Worm (Caenorhabditis elegans) whole organism, L4 larva: ENCODE measurements around the gene F53F1.3.

ENCODE experiments used
- D1046.2 ChIP-seq: fragments of 200-800 bp; sonication (Bioruptor generic); IDR thresholded peaks from 2 replicates; pipeline ENCODE4 v1.3.6; 2022; ENCODE audit warnings: missing genetic modification characterization, missing compliant biosample characterization
- R02D3.7 ChIP-seq: fragments of 150-350 bp; sonication (generic microtip); optimal IDR thresholded peaks from 3 replicates; lab custom pipeline; 2014; ENCODE audit warnings: missing biosample characterization, missing genetic modification characterization
- T26A8.4 ChIP-seq: fragments of 200-800 bp; sonication (Bioruptor generic); IDR thresholded peaks from 2 replicates; pipeline ENCODE4 v1.3.6; 2022; ENCODE audit warnings: missing genetic modification characterization, missing compliant biosample characterization
- Y5F2A.4 ChIP-seq: fragments of 200-800 bp; sonication (Bioruptor generic); optimal IDR thresholded peaks from 2 replicates; lab custom pipeline; 2018; ENCODE audit warnings: mild to moderate bottlenecking, missing genetic modification characterization, missing compliant biosample characterization
- aly-2 ChIP-seq: sonication (generic microtip); optimal IDR thresholded peaks from 2 replicates; lab custom pipeline; 2018; ENCODE audit warnings: missing biosample characterization, missing genetic modification characterization
- arid-1 ChIP-seq: fragments of 200-800 bp; sonication (Bioruptor generic); conservative IDR thresholded peaks from 2 replicates; pipeline ENCODE4 v1.3.6; 2022; ENCODE audit warnings: missing genetic modification reagents, missing genetic modification characterization, missing compliant biosample characterization
- ceh-20 ChIP-seq: fragments of 200-800 bp; sonication (Bioruptor generic); IDR thresholded peaks from 2 replicates; pipeline ENCODE4 v1.3.6; 2022; ENCODE audit warnings: missing genetic modification reagents, missing genetic modification characterization, missing compliant biosample characterization
- ctbp-1 ChIP-seq: fragments of 200-800 bp; sonication (Bioruptor generic); IDR thresholded peaks from 2 replicates; pipeline ENCODE4 v1.3.6; 2022; ENCODE audit warnings: missing genetic modification reagents, missing genetic modification characterization, missing compliant biosample characterization
- egl-27 ChIP-seq: sonication (generic microtip); optimal IDR thresholded peaks from 3 replicates; lab custom pipeline; 2017; ENCODE audit warnings: missing biosample characterization, missing genetic modification reagents, missing genetic modification characterization
- egl-43 ChIP-seq: fragments of 200-800 bp; sonication (Bioruptor generic); IDR thresholded peaks from 2 replicates; pipeline ENCODE4 v1.3.6; 2022; ENCODE audit warnings: missing genetic modification reagents, missing genetic modification characterization, missing compliant biosample characterization
- fkh-10 ChIP-seq: fragments of 150-350 bp; optimal IDR thresholded peaks from 2 replicates; lab custom pipeline; 2014; ENCODE audit warnings: missing biosample characterization, missing genetic modification reagents, missing genetic modification characterization
- gei-8 ChIP-seq: fragments of 200-800 bp; sonication (Bioruptor generic); optimal IDR thresholded peaks from 2 replicates; lab custom pipeline; 2018; ENCODE audit warnings: mild to moderate bottlenecking, missing genetic modification characterization, missing compliant biosample characterization
- hlh-11 ChIP-seq: fragments of 200-800 bp; sonication (Bioruptor generic); optimal IDR thresholded peaks from 2 replicates; lab custom pipeline; 2018; ENCODE audit warnings: mild to moderate bottlenecking, missing genetic modification characterization, missing compliant biosample characterization
- hlh-30 ChIP-seq: sonication (generic microtip); optimal IDR thresholded peaks from 2 replicates; lab custom pipeline; 2017; ENCODE audit warnings: antibody characterized with exemption, mild to moderate bottlenecking, missing genetic modification characterization, missing compliant biosample characterization; ENCODE audit not compliant: insufficient read depth
- hmg-1.1 ChIP-seq: fragments of 200-800 bp; sonication (Bioruptor generic); IDR thresholded peaks from 2 replicates; pipeline ENCODE4 v1.3.6; 2022; ENCODE audit warnings: missing genetic modification reagents, missing genetic modification characterization, missing compliant biosample characterization
- lin-1 ChIP-seq: fragments of 200-800 bp; sonication (Bioruptor generic); IDR thresholded peaks from 2 replicates; pipeline ENCODE4 v1.3.6; 2022; ENCODE audit warnings: missing genetic modification reagents, missing genetic modification characterization, missing compliant biosample characterization
- lin-38 ChIP-seq: fragments of 200-800 bp; sonication (Bioruptor generic); IDR thresholded peaks from 2 replicates; pipeline ENCODE4 v1.3.6; 2022; ENCODE audit warnings: missing genetic modification reagents, missing genetic modification characterization, missing compliant biosample characterization
- madf-5 ChIP-seq, 2 experiments: fragments of 200-800 bp; sonication (Bioruptor generic); IDR thresholded peaks; 2 replicates each; pipeline ENCODE4 v1.3.6; 2022; ENCODE audit warnings: missing compliant biosample characterization in 2 of 2, missing genetic modification characterization in 2 of 2
- mep-1 ChIP-seq: fragments of 150-350 bp; sonication (generic microtip); optimal IDR thresholded peaks from 3 replicates; lab custom pipeline; 2014; ENCODE audit warnings: missing biosample characterization, missing genetic modification characterization
- mes-2 ChIP-seq: sonication (generic microtip); optimal IDR thresholded peaks from 2 replicates; lab custom pipeline; 2016; ENCODE audit warnings: missing genotype, mild to moderate bottlenecking, missing genetic modification characterization, missing compliant biosample characterization; ENCODE audit not compliant: poor library complexity, severe bottlenecking
- nhr-102 ChIP-seq: sonication (generic microtip); optimal IDR thresholded peaks from 2 replicates; lab custom pipeline; 2016; ENCODE audit warnings: mild to moderate bottlenecking, missing genetic modification characterization, moderate library complexity, missing compliant biosample characterization
- nhr-11 ChIP-seq: fragments of 150-350 bp; optimal IDR thresholded peaks from 2 replicates; lab custom pipeline; 2014; ENCODE audit warnings: missing biosample characterization, missing genetic modification characterization
- nhr-111 ChIP-seq: fragments of 200-800 bp; sonication (Bioruptor generic); optimal IDR thresholded peaks from 2 replicates; lab custom pipeline; 2018; ENCODE audit warnings: mild to moderate bottlenecking, missing genetic modification characterization, missing compliant biosample characterization
- nhr-28 ChIP-seq: fragments of 150-350 bp; optimal IDR thresholded peaks from 2 replicates; lab custom pipeline; 2014; ENCODE audit warnings: missing biosample characterization, missing genetic modification characterization
- nhr-48 ChIP-seq: sonication (generic microtip); optimal IDR thresholded peaks from 2 replicates; lab custom pipeline; 2016; ENCODE audit warnings: mild to moderate bottlenecking, missing genetic modification characterization, missing compliant biosample characterization
- nhr-6 ChIP-seq: fragments of 150-350 bp; optimal IDR thresholded peaks from 2 replicates; lab custom pipeline; 2014; ENCODE audit warnings: missing biosample characterization, missing genetic modification characterization
- php-3 ChIP-seq: fragments of 200-800 bp; sonication (Bioruptor generic); IDR thresholded peaks from 2 replicates; pipeline ENCODE4 v1.3.6; 2022; ENCODE audit warnings: missing genetic modification reagents, missing genetic modification characterization, missing compliant biosample characterization
- set-16 ChIP-seq: fragments of 200-800 bp; sonication (Bioruptor generic); IDR thresholded peaks from 2 replicates; pipeline ENCODE4 v1.3.6; 2022; ENCODE audit warnings: missing genetic modification reagents, missing genetic modification characterization, missing compliant biosample characterization
- snpc-1.2 ChIP-seq: fragments of 200-800 bp; sonication (Bioruptor generic); IDR thresholded peaks from 2 replicates; pipeline ENCODE4 v1.3.6; 2022; ENCODE audit warnings: missing genetic modification reagents, missing genetic modification characterization, missing compliant biosample characterization
- spr-1 ChIP-seq: sonication (generic microtip); optimal IDR thresholded peaks from 2 replicates; lab custom pipeline; 2016; ENCODE audit warnings: mild to moderate bottlenecking, missing genetic modification characterization, missing compliant biosample characterization
- spr-3 ChIP-seq: fragments of 200-800 bp; sonication (Bioruptor generic); optimal IDR thresholded peaks from 2 replicates; lab custom pipeline; 2018; ENCODE audit warnings: mild to moderate bottlenecking, missing genetic modification characterization, missing compliant biosample characterization
- unc-39 ChIP-seq: sonication (generic microtip); optimal IDR thresholded peaks from 2 replicates; lab custom pipeline; 2017; ENCODE audit warnings: missing biosample characterization, missing genetic modification characterization
- unc-62 ChIP-seq, 3 experiments: fragments of 150-350 bp in 1 of 3; sonication (generic microtip); optimal IDR thresholded peaks in 2 of 3; peaks in 1 of 3; 1 replicate in 1 of 3; 2 replicates in 2 of 3; lab custom pipeline; 2014 to 2017; ENCODE audit warnings: missing biosample characterization in 3 of 3, missing genetic modification characterization in 3 of 3, missing genetic modification reagents in 3 of 3, missing genotype in 1 of 3
- vab-7 ChIP-seq: fragments of 200-800 bp; sonication (Bioruptor generic); IDR thresholded peaks from 2 replicates; pipeline ENCODE4 v1.3.6; 2022; ENCODE audit warnings: missing genetic modification reagents, missing genetic modification characterization, missing compliant biosample characterization
- zip-2 ChIP-seq: fragments of 150-350 bp; optimal IDR thresholded peaks from 2 replicates; lab custom pipeline; 2014; ENCODE audit warnings: missing biosample characterization, missing genetic modification characterization

Gene F53F1.3

DNA sequence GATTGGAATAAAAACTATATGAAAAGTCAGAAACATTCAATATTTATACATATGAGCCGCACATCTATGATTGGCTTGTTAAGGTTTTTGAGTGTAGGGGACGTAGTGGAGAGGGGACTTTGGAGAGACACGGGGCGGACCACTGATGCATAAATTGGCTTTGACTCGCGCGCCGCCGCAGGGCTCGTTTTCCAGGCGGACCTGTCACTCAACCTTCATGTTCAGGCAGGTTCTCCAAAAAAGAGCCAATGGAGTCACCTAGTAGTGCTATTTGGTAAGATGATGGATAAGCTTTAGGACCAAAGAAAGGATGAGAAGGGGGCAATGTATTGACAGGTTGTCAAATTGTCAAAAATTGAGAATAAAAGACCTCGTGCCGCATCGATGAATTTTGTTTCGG, 13.1 kb upstream of the F53F1.3 start:
- no peak for TF ChIP-seq nhr-48 (tag; lab: Kevin White, UChicago)
- no peak for TF ChIP-seq php-3 (GFP tag; lab: Robert Waterston, UW)
- 0 out of 2 replicates have a peak, but pooled peaks have one; percentile 16 for TF ChIP-seq set-16 (GFP tag; lab: Robert Waterston, UW)
- TF ChIP-seq ceh-20 = 0 out of 2 replicates have a peak, but pooled peaks have one; percentile 12
- no peak for TF ChIP-seq arid-1 (GFP tag; lab: Robert Waterston, UW)
- TF ChIP-seq unc-62 (GFP tag; optimal IDR thresholded peaks at IDR 0.05 in 1 of 2; lab: Kevin White, UChicago) = peak in 1 of 2 experiments; percentile 82
- no peak for TF ChIP-seq unc-62 (tag; optimal IDR thresholded peaks at IDR 0.05; lab: Kevin White, UChicago)
- TF ChIP-seq egl-43 (GFP tag; lab: Robert Waterston, UW) = peak; percentile 55; the same call in 1 of the 2 replicates
- no peak for TF ChIP-seq R02D3.7 (tag; lab: Kevin White, UChicago)
- no peak for TF ChIP-seq nhr-6 (tag; lab: Kevin White, UChicago)

DNA sequence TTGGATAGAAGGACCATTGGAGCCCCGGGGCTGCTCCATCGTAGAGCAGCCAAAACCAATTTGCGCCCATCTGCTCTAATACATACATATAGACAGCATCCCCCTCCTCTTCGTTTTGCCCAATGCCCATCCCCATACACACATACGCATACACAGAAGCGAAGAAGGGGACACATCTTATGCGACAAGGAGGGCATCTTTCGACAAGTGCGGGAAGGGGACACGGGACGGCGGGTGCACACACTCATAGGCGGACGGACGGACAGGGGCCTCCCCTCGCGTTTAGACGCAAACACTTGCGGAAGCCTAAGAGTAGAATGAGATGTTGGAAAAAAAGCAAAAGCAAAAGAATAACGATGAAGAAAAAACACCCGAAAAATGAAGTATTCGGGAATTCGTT, 11.6 kb upstream of the F53F1.3 start:
- TF ChIP-seq hmg-1.1 (GFP tag; lab: Robert Waterston, UW) (peak; percentile 28), ctbp-1 (GFP tag; lab: Robert Waterston, UW) (0 out of 2 replicates have a peak, but pooled peaks have one; percentile 43), gei-8 (GFP tag; lab: Kevin White, UChicago) (peak; percentile 4), nhr-102 (tag; lab: Kevin White, UChicago) (no peak), zip-2 (tag; lab: Kevin White, UChicago) (no peak), lin-1 (GFP tag; lab: Robert Waterston, UW) (no peak), egl-27 (tag; lab: Kevin White, UChicago) (no peak), vab-7 (GFP tag; lab: Robert Waterston, UW) (0 out of 2 replicates have a peak, but pooled peaks have one; percentile 7), madf-5 (GFP tag; IDR thresholded peaks at IDR 0.05; lab: Robert Waterston, UW) (0 out of 4 replicates have a peak, but pooled peaks of 1 of the 2 experiments have one; percentile 41), mes-2 (tag; lab: Kevin White, UChicago) (peak; percentile 15)

DNA sequence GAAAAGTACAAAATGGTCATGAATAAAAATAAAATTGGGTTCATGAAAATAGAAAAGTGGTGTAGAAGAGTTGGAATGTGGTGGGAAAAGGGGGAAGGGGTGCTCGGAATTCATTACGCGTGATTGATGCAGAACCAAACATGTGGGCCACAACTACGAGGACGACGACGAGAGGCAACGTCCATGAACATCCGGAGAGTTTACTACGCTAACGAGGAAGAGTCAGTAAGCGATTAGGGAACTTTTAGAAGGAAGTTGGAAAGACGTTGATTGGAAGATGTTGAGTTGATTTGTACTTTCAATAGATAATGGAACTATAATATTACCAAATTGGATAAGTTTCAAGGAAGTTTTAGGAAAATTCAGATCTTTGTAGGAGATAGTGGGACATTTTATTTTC, 6.4 kb upstream of the F53F1.3 start:
- TF ChIP-seq unc-39 (no peak), snpc-1.2 (no peak), egl-27 (tag; lab: Kevin White, UChicago) (no peak), T26A8.4 (GFP tag; lab: Robert Waterston, UW) (no peak), spr-3 (no peak)

DNA sequence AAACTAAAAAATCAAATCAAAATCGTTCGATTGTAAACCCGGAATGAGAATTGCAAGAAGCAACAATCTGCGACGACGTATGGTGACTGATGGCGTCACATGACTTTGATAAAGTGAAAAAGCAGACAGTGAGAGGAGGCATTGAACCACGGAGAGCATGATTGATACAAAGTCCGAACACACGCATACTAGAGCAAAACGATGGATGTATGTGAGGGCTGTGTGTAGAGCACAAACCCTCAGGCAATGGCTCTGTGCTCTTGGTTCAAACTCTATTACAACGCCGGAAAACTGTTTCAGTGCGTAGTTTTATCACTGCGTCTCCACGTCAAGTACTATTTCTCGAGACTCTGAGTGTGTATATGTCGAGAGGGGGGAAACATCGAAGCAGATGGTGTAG, 5.5 kb upstream of the F53F1.3 start:
- TF ChIP-seq spr-1 (tag; lab: Kevin White, UChicago) = no peak
- no peak for TF ChIP-seq nhr-111 (GFP tag; lab: Kevin White, UChicago)
- no peak for TF ChIP-seq fkh-10 (GFP tag; lab: Kevin White, UChicago)
- TF ChIP-seq hlh-11 = peak; percentile 57
- no peak for TF ChIP-seq D1046.2
- TF ChIP-seq nhr-28 = peak; percentile 69
- TF ChIP-seq mep-1 (tag; lab: Kevin White, UChicago) = no peak
- no peak for TF ChIP-seq snpc-1.2
- TF ChIP-seq aly-2 (tag; lab: Kevin White, UChicago) = no peak
- no peak for TF ChIP-seq Y5F2A.4 (GFP tag; lab: Kevin White, UChicago)
- TF ChIP-seq lin-1 (GFP tag; lab: Robert Waterston, UW) = no peak
- TF ChIP-seq hlh-30 (tag; lab: Kevin White, UChicago) = peak; percentile 72
- TF ChIP-seq unc-62 (GFP tag; optimal IDR thresholded peaks at IDR 0.05 in 1 of 2; lab: Kevin White, UChicago) = peak in 1 of 2 experiments; percentile 95
- TF ChIP-seq unc-62 (tag; optimal IDR thresholded peaks at IDR 0.05; lab: Kevin White, UChicago) = no peak
- TF ChIP-seq lin-38 (GFP tag; lab: Robert Waterston, UW) = no peak
- TF ChIP-seq nhr-11 (tag; lab: Kevin White, UChicago) = peak; percentile 57
